Worm (Caenorhabditis elegans): ENCODE data around the gene srd-7.

Gene srd-7

ce11 chrIV:10781346-10781745 is 5.3 kb downstream of the srd-7 start (continued):
- TF ChIP-seq pag-3 (tag; optimal IDR thresholded peaks at IDR 0.05; ENCODE audit: borderline replicate concordance, insufficient read depth): no peak
- TF ChIP-seq dsc-1 (tag; optimal IDR thresholded peaks at IDR 0.05): no peak
- TF ChIP-seq grh-1 (GFP tag; IDR thresholded peaks at IDR 0.05): no peak
- no peak for TF ChIP-seq Y116A8C.19 (tag; optimal IDR thresholded peaks at IDR 0.05; ENCODE audit: borderline replicate concordance)
- no peak for TF ChIP-seq tlp-1 (tag; optimal IDR thresholded peaks at IDR 0.05)
- peak; percentile 4 for TF ChIP-seq nhr-20 (tag; optimal IDR thresholded peaks at IDR 0.05)
- no peak for TF ChIP-seq efl-3 (GFP tag; optimal IDR thresholded peaks at IDR 0.05)
- TF ChIP-seq swsn-7 (tag; optimal IDR thresholded peaks at IDR 0.05): no peak
- no peak for TF ChIP-seq jun-1 (tag; optimal IDR thresholded peaks at IDR 0.05)
- no peak for TF ChIP-seq zip-4 (GFP tag; optimal IDR thresholded peaks at IDR 0.05)
- TF ChIP-seq ets-5 (GFP tag; IDR thresholded peaks at IDR 0.05): no peak
- TF ChIP-seq sox-4 (tag; optimal IDR thresholded peaks at IDR 0.05): no peak
- no peak for TF ChIP-seq mdl-1 (tag; optimal IDR thresholded peaks at IDR 0.05)
- TF ChIP-seq nhr-47 (tag; optimal IDR thresholded peaks at IDR 0.05): no peak
- no peak for TF ChIP-seq fkh-4 (tag; optimal IDR thresholded peaks at IDR 0.05; ENCODE audit: borderline replicate concordance)
- no peak for TF ChIP-seq unc-86 (tag; optimal IDR thresholded peaks at IDR 0.05)
- TF ChIP-seq nhr-237 (tag; optimal IDR thresholded peaks at IDR 0.05): no peak
- TF ChIP-seq fkh-10 (GFP tag; optimal IDR thresholded peaks at IDR 0.05): no peak
- no peak for TF ChIP-seq ztf-11 (tag; optimal IDR thresholded peaks at IDR 0.05)
- TF ChIP-seq ceh-82 (tag; optimal IDR thresholded peaks at IDR 0.05): no peak
- TF ChIP-seq nhr-19 (GFP tag; conservative IDR thresholded peaks at IDR 0.05): no peak
- TF ChIP-seq efl-1 (optimal IDR thresholded peaks at IDR 0.05): no peak
- TF ChIP-seq efl-1 (GFP tag; optimal IDR thresholded peaks at IDR 0.05 in 1 of 2): peak in 1 of 2 experiments; percentile 2
- TF ChIP-seq unc-30 (tag; optimal IDR thresholded peaks at IDR 0.05): no peak
- no peak for TF ChIP-seq sptf-1 (tag; optimal IDR thresholded peaks at IDR 0.05)
- no peak for TF ChIP-seq C16A3.4 (tag; optimal IDR thresholded peaks at IDR 0.05)
- no peak for TF ChIP-seq unc-62 (GFP tag; optimal IDR thresholded peaks at IDR 0.05)
- no peak for TF ChIP-seq fos-1 (tag; optimal IDR thresholded peaks at IDR 0.05)
- TF ChIP-seq zag-1 (tag; optimal IDR thresholded peaks at IDR 0.05): no peak
- TF ChIP-seq nhr-85 (tag): peak; percentile 15

ce11 chrIV:10780583-10780982 is 6.0 kb downstream of the srd-7 start, which contains the start of gene swt-3:
TSS of gene swt-3 (minus strand) at chrIV:10780683.
- TF ChIP-seq unc-130 (tag; optimal IDR thresholded peaks at IDR 0.05) (no peak), hlh-17 (GFP tag; optimal IDR thresholded peaks at IDR 0.05; ENCODE audit: borderline replicate concordance) (no peak), ama-1 (optimal IDR thresholded peaks at IDR 0.05) (no peak), dsc-1 (tag; optimal IDR thresholded peaks at IDR 0.05) (no peak), ceh-63 (GFP tag; optimal IDR thresholded peaks at IDR 0.05) (no peak), tbx-2 (tag; optimal IDR thresholded peaks at IDR 0.05) (no peak), nhr-20 (tag; optimal IDR thresholded peaks at IDR 0.05) (no peak), nhr-19 (GFP tag; conservative IDR thresholded peaks at IDR 0.05) (no peak), nhr-28 (tag; optimal IDR thresholded peaks at IDR 0.05) (no peak), ceh-8 (GFP tag; optimal IDR thresholded peaks at IDR 0.05) (no peak), nhr-71 (tag; optimal IDR thresholded peaks at IDR 0.05) (no peak), aha-1 (tag; optimal IDR thresholded peaks at IDR 0.05) (no peak), unc-30 (tag; optimal IDR thresholded peaks at IDR 0.05) (no peak), vab-15 (tag; optimal IDR thresholded peaks at IDR 0.05) (no peak), mab-9 (GFP tag; IDR thresholded peaks at IDR 0.05) (no peak)

- TF ChIP-seq elt-3 (tag; optimal IDR thresholded peaks at IDR 0.05) (no peak), unc-130 (tag; optimal IDR thresholded peaks at IDR 0.05) (no peak), dsc-1 (tag; optimal IDR thresholded peaks at IDR 0.05) (no peak), fkh-8 (tag; optimal IDR thresholded peaks at IDR 0.05) (no peak), mef-2 (tag; optimal IDR thresholded peaks at IDR 0.05) (no peak), swsn-7 (tag; optimal IDR thresholded peaks at IDR 0.05) (no peak), Y116A8C.19 (tag; optimal IDR thresholded peaks at IDR 0.05; ENCODE audit: borderline replicate concordance) (no peak)
Measured at ce11 chrIV:10779328-10779727, 7.3 kb downstream of the srd-7 start.

Data from whole organism, L1 larva.